Fruit fly (Drosophila melanogaster) whole organism, embryonic: ENCODE data around the gene CG33969.

ENCODE experiments used
- Adf1 ChIP-seq: fragments of 200-800 bp; sonication (Bioruptor generic); IDR thresholded peaks from 2 replicates; pipeline ENCODE4 v1.3.6; 2022; ENCODE audit warnings: missing biosample characterization, missing genetic modification characterization
- CG2875 ChIP-seq: fragments of 200-800 bp; sonication (Bioruptor generic); optimal IDR thresholded peaks from 2 replicates; lab custom pipeline; 2017; ENCODE audit warnings: missing biosample characterization, mild to moderate bottlenecking, missing genetic modification characterization, missing genetic modification reagents
- CG31365 ChIP-seq: fragments of 200-800 bp; sonication (Bioruptor generic); optimal IDR thresholded peaks from 2 replicates; lab custom pipeline; 2018; ENCODE audit warnings: missing biosample characterization, mild to moderate bottlenecking, missing genetic modification characterization
- CG31441 ChIP-seq: fragments of 200-800 bp; sonication (Bioruptor generic); IDR thresholded peaks from 2 replicates; pipeline ENCODE4 v1.3.6; 2022; ENCODE audit warnings: missing biosample characterization, missing genetic modification characterization
- Gug ChIP-seq: fragments of 200-800 bp; sonication (Bioruptor generic); IDR thresholded peaks from 4 replicates; pipeline ENCODE4 v1.3.6; 2022; ENCODE audit warnings: missing biosample characterization, missing genetic modification characterization
- fru ChIP-seq: fragments of >200 bp; optimal IDR thresholded peaks from 2 replicates; lab custom pipeline; 2017
- wor ChIP-seq: fragments of 200-800 bp; sonication (Bioruptor generic); IDR thresholded peaks from 2 replicates; pipeline ENCODE4 v1.3.6; 2022; ENCODE audit warnings: missing biosample characterization, missing genetic modification characterization

DNA sequence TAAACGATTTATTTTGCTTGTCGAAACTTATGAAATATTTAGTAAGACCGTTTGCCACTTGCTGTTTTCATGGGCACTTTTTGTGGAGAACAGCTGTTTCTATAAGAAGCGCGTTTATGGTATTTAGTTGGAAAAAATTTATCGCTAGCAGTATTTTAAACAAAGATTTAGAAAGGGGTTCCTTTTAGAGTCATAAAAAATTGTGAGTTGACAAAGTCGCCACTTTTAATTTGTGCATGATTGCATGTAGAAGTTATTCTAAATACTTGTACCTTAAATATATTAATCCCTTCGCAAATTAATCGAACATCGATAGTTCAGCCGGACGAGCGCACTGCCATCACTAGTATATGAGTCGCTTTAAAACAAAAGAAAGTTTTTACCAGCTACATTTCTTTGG is 38.9 kb upstream of the CG33969 start, which contains the start of the genes Las and Psn:
- no peak for TF ChIP-seq wor
- no peak for TF ChIP-seq fru (lab: Kevin White, UChicago)
- no peak for TF ChIP-seq Gug
- no peak for TF ChIP-seq Adf1 (GFP tag; lab: Robert Waterston, UW)
- no peak for TF ChIP-seq CG31441 (GFP tag; lab: Robert Waterston, UW)
- TF ChIP-seq CG31365 (tag; lab: Kevin White, UChicago): no peak
- TF ChIP-seq CG2875 (GFP tag; lab: Kevin White, UChicago): no peak
